Fruit fly (Drosophila melanogaster): ENCODE measurements around the gene CG13068.

dm6 chr3L:16262440-16262839 is 6.8 kb upstream of the CG13068 start, which contains the start of gene CG13071:
- no peak for TF ChIP-seq CTCF (optimal IDR thresholded peaks at IDR 0.05)
- no peak for TF ChIP-seq CG8478 (optimal IDR thresholded peaks at IDR 0.05)

Measured in S2 (cell line).